Fruit fly (Drosophila melanogaster) whole organism, embryonic: ENCODE results near the gene ssp3.

ENCODE experiments used
- ATbp ChIP-seq: fragments of 200-800 bp; sonication (Bioruptor generic); optimal IDR thresholded peaks from 2 replicates; lab custom pipeline; 2017; ENCODE audit warnings: missing biosample characterization, mild to moderate bottlenecking, missing genetic modification characterization, missing genetic modification reagents
- Abd-B ChIP-seq: fragments of 200-800 bp; sonication (Bioruptor generic); optimal IDR thresholded peaks from 2 replicates; lab custom pipeline; 2018; ENCODE audit warnings: missing biosample characterization, mild to moderate bottlenecking, missing genetic modification characterization, moderate library complexity
- Asciz ChIP-seq: fragments of 200-800 bp; sonication (Bioruptor generic); optimal IDR thresholded peaks from 2 replicates; lab custom pipeline; 2017; ENCODE audit warnings: missing biosample characterization, mild to moderate bottlenecking, missing genetic modification characterization, missing genetic modification reagents
- Atf3 ChIP-seq: fragments of 200-800 bp; sonication (Bioruptor generic); optimal IDR thresholded peaks from 3 replicates; lab custom pipeline; 2016; ENCODE audit warnings: missing biosample characterization, missing genetic modification characterization
- Awh ChIP-seq: fragments of 200-800 bp; sonication (Bioruptor generic); IDR thresholded peaks from 2 replicates; pipeline ENCODE4, ENCODE4 v1.3.6; 2022; ENCODE audit warnings: missing biosample characterization, missing genetic modification characterization
- B-H2 ChIP-seq: fragments of 200-800 bp; sonication (Bioruptor generic); optimal IDR thresholded peaks from 2 replicates; lab custom pipeline; 2018; ENCODE audit warnings: missing biosample characterization, mild to moderate bottlenecking, missing genetic modification characterization
- Blimp-1 ChIP-seq: fragments of 200-800 bp; sonication (Bioruptor generic); optimal IDR thresholded peaks from 3 replicates; lab custom pipeline; 2018; ENCODE audit warnings: missing biosample characterization, missing genetic modification characterization, mild to moderate bottlenecking, moderate library complexity, missing genetic modification reagents
- CG10209 ChIP-seq: fragments of 200-800 bp; sonication (Bioruptor generic); optimal IDR thresholded peaks from 3 replicates; lab custom pipeline; 2017; ENCODE audit warnings: missing biosample characterization, mild to moderate bottlenecking, missing genetic modification characterization, missing genetic modification reagents
- CG10959 ChIP-seq: fragments of 200-800 bp; sonication (Bioruptor generic); IDR thresholded peaks from 2 replicates; pipeline ENCODE4 v1.3.6; 2022; ENCODE audit warnings: missing biosample characterization, missing genetic modification characterization
- CG12236 ChIP-seq: fragments of 200-800 bp; sonication (Bioruptor generic); optimal IDR thresholded peaks from 2 replicates; lab custom pipeline; 2016; ENCODE audit warnings: missing biosample characterization, missing genetic modification characterization
- CG14860 ChIP-seq: fragments of 200-800 bp; sonication (Bioruptor generic); IDR thresholded peaks from 3 replicates; pipeline ENCODE4 v1.3.6; 2022; ENCODE audit warnings: missing biosample characterization, missing genetic modification characterization; ENCODE audit not compliant: partially characterized antibody
- CG17612 ChIP-seq: fragments of 200-800 bp; sonication (Bioruptor generic); IDR thresholded peaks from 2 replicates; pipeline ENCODE4 v1.3.6; 2022; ENCODE audit warnings: missing biosample characterization, missing genetic modification characterization
- CG18764 ChIP-seq: fragments of 200-800 bp; sonication (Bioruptor generic); optimal IDR thresholded peaks from 3 replicates; lab custom pipeline; 2016; ENCODE audit warnings: missing biosample characterization, missing genetic modification characterization
- CG2116 ChIP-seq: fragments of 200-800 bp; sonication (Bioruptor generic); optimal IDR thresholded peaks from 3 replicates; lab custom pipeline; 2018; ENCODE audit warnings: missing biosample characterization, mild to moderate bottlenecking, missing genetic modification characterization
- CG33213 ChIP-seq: fragments of 200-800 bp; sonication (Bioruptor generic); optimal IDR thresholded peaks from 3 replicates; lab custom pipeline; 2016; ENCODE audit warnings: missing biosample characterization, missing genetic modification characterization
- CG34422 ChIP-seq: fragments of 200-800 bp; sonication (Bioruptor generic); IDR thresholded peaks from 3 replicates; pipeline ENCODE4 v1.3.6; 2022; ENCODE audit warnings: missing biosample characterization, missing genetic modification characterization
- CG5953 ChIP-seq: fragments of 200-800 bp; sonication (Bioruptor generic); IDR thresholded peaks from 2 replicates; pipeline ENCODE4 v1.3.6; 2022; ENCODE audit warnings: missing biosample characterization, missing genetic modification characterization
- CG6254 ChIP-seq: fragments of 200-800 bp; sonication (Bioruptor generic); optimal IDR thresholded peaks from 3 replicates; lab custom pipeline; 2017; ENCODE audit warnings: mild to moderate bottlenecking, missing biosample characterization, missing genetic modification reagents, missing genetic modification characterization
- CG6654 ChIP-seq: fragments of 200-800 bp; sonication (Bioruptor generic); optimal IDR thresholded peaks from 2 replicates; lab custom pipeline; 2017; ENCODE audit warnings: missing biosample characterization, mild to moderate bottlenecking, missing genetic modification characterization
- CG8765 ChIP-seq: fragments of 200-800 bp; sonication (Bioruptor generic); IDR thresholded peaks from 2 replicates; pipeline ENCODE4 v1.3.6; 2022; ENCODE audit warnings: missing biosample characterization, missing genetic modification characterization
- CG8924 ChIP-seq: fragments of 200-800 bp; optimal IDR thresholded peaks from 3 replicates; lab custom pipeline; 2019; ENCODE audit warnings: missing biosample characterization, mild to moderate bottlenecking, missing genetic modification characterization, moderate library complexity
- CG9932 ChIP-seq: fragments of 200-800 bp; sonication (Bioruptor generic); IDR thresholded peaks from 2 replicates; pipeline ENCODE4 v1.3.6; 2022; ENCODE audit warnings: missing biosample characterization, missing genetic modification characterization
- D19B ChIP-seq: fragments of 200-800 bp; sonication (Bioruptor generic); optimal IDR thresholded peaks from 2 replicates; lab custom pipeline; 2017; ENCODE audit warnings: missing biosample characterization, mild to moderate bottlenecking, missing genetic modification characterization
- Dad ChIP-seq: fragments of 200-800 bp; sonication (Bioruptor generic); optimal IDR thresholded peaks from 3 replicates; lab custom pipeline; 2016; ENCODE audit warnings: missing biosample characterization, missing genetic modification characterization
- Deaf1 ChIP-seq: fragments of 200-800 bp; optimal IDR thresholded peaks from 3 replicates; lab custom pipeline; 2019; ENCODE audit warnings: missing biosample characterization, mild to moderate bottlenecking, missing genetic modification characterization, moderate library complexity
- Drgx ChIP-seq: fragments of 200-800 bp; sonication (Bioruptor generic); IDR thresholded peaks from 2 replicates; pipeline ENCODE4 v1.3.6; 2022; ENCODE audit warnings: missing biosample characterization, missing genetic modification characterization
- E2f2 ChIP-seq: fragments of 200-800 bp; sonication (Bioruptor generic); IDR thresholded peaks from 2 replicates; pipeline ENCODE4 v1.3.6; 2022; ENCODE audit warnings: missing biosample characterization, missing genetic modification characterization
- Ets65A ChIP-seq: fragments of 200-800 bp; sonication (Bioruptor generic); peaks from one replicate; lab custom pipeline; 2016; ENCODE audit warnings: missing biosample characterization, missing genetic modification characterization
- Fer2 ChIP-seq: fragments of 200-800 bp; sonication (Bioruptor generic); optimal IDR thresholded peaks from 2 replicates; lab custom pipeline; 2018; ENCODE audit warnings: missing biosample characterization, mild to moderate bottlenecking, missing genetic modification characterization, moderate library complexity
- Hand ChIP-seq: fragments of 200-800 bp; sonication (Bioruptor generic); optimal IDR thresholded peaks from 2 replicates; lab custom pipeline; 2017; ENCODE audit warnings: mild to moderate bottlenecking, missing biosample characterization, missing genetic modification reagents, missing genetic modification characterization
- Hr39 ChIP-seq: fragments of >200 bp; optimal IDR thresholded peaks from 2 replicates; lab custom pipeline; 2017
- Hsf ChIP-seq: fragments of 200-800 bp; sonication (Bioruptor generic); optimal IDR thresholded peaks from 3 replicates; lab custom pipeline; 2016; ENCODE audit warnings: missing biosample characterization, missing genetic modification characterization
- MTF-1 ChIP-seq: fragments of 200-800 bp; sonication (Bioruptor generic); optimal IDR thresholded peaks from 2 replicates; lab custom pipeline; 2018; ENCODE audit warnings: missing biosample characterization, mild to moderate bottlenecking, missing genetic modification characterization, borderline replicate concordance
- Max ChIP-seq: fragments of 200-800 bp; sonication (Bioruptor generic); optimal IDR thresholded peaks from 2 replicates; lab custom pipeline; 2016; ENCODE audit warnings: missing biosample characterization, mild to moderate bottlenecking, missing genetic modification characterization
- ab ChIP-seq: fragments of 200-800 bp; sonication (Bioruptor generic); optimal IDR thresholded peaks from 2 replicates; lab custom pipeline; 2016; ENCODE audit warnings: missing biosample characterization, missing genetic modification characterization
- bsh ChIP-seq, 2 experiments: fragments of 200-800 bp; sonication (Bioruptor generic); optimal IDR thresholded peaks; 2 replicates each; lab custom pipeline; 2017 to 2018; ENCODE audit warnings: mild to moderate bottlenecking in 2 of 2, missing biosample characterization in 2 of 2, missing genetic modification characterization in 2 of 2, moderate library complexity in 1 of 2
- btn ChIP-seq: fragments of 200-800 bp; sonication (Bioruptor generic); optimal IDR thresholded peaks from 2 replicates; lab custom pipeline; 2016; ENCODE audit warnings: missing biosample characterization, missing genetic modification characterization
- chif ChIP-seq, 2 experiments: fragments of 200-800 bp; sonication (Bioruptor generic); optimal IDR thresholded peaks; 3 replicates each; lab custom pipeline; 2016; ENCODE audit warnings: missing biosample characterization in 2 of 2, missing genetic modification characterization in 2 of 2
- crp ChIP-seq, 2 experiments: fragments of 200-800 bp; sonication (Bioruptor generic); optimal IDR thresholded peaks; 2 replicates in 1 of 2; 3 replicates in 1 of 2; lab custom pipeline; 2017; ENCODE audit warnings: missing biosample characterization in 2 of 2, missing genetic modification characterization in 2 of 2, mild to moderate bottlenecking in 1 of 2, moderate library complexity in 1 of 2
- fd3F ChIP-seq: fragments of 200-800 bp; sonication (Bioruptor generic); optimal IDR thresholded peaks from 2 replicates; lab custom pipeline; 2018; ENCODE audit warnings: missing biosample characterization, mild to moderate bottlenecking, missing genetic modification characterization, moderate library complexity
- fd64A ChIP-seq: fragments of 200-800 bp; sonication (Bioruptor generic); optimal IDR thresholded peaks from 3 replicates; lab custom pipeline; 2018; ENCODE audit warnings: missing biosample characterization, mild to moderate bottlenecking, missing genetic modification characterization
- gcm ChIP-seq: fragments of 200-800 bp; sonication (Bioruptor generic); optimal IDR thresholded peaks from 2 replicates; lab custom pipeline; 2019; ENCODE audit warnings: missing biosample characterization, mild to moderate bottlenecking, missing genetic modification characterization, moderate library complexity
- gem ChIP-seq: fragments of 200-800 bp; sonication (Bioruptor generic); optimal IDR thresholded peaks from 2 replicates; lab custom pipeline; 2019; ENCODE audit warnings: missing biosample characterization, mild to moderate bottlenecking, missing genetic modification characterization, moderate library complexity
- gfzf ChIP-seq: fragments of 200-800 bp; sonication (Bioruptor generic); optimal IDR thresholded peaks from 2 replicates; lab custom pipeline; 2016; ENCODE audit warnings: missing biosample characterization, mild to moderate bottlenecking, missing genetic modification characterization, moderate library complexity
- ham ChIP-seq: fragments of 200-800 bp; sonication (Bioruptor generic); IDR thresholded peaks from 2 replicates; pipeline ENCODE4 v1.3.6; 2022; ENCODE audit warnings: missing biosample characterization, missing genetic modification characterization
- mam ChIP-seq: fragments of 200-800 bp; sonication (Bioruptor generic); optimal IDR thresholded peaks from 3 replicates; lab custom pipeline; 2016; ENCODE audit warnings: missing biosample characterization, missing genetic modification characterization
- mirr ChIP-seq: fragments of 200-800 bp; sonication (Bioruptor generic); optimal IDR thresholded peaks from 3 replicates; lab custom pipeline; 2018; ENCODE audit warnings: missing biosample characterization, mild to moderate bottlenecking, missing genetic modification characterization
- slp2 ChIP-seq: fragments of 200-800 bp; sonication (Bioruptor generic); optimal IDR thresholded peaks from 2 replicates; lab custom pipeline; 2016; ENCODE audit warnings: missing biosample characterization, missing genetic modification characterization
- stc ChIP-seq: fragments of 200-800 bp; sonication (Bioruptor generic); IDR thresholded peaks from 2 replicates; pipeline ENCODE4 v1.3.6; 2022; ENCODE audit warnings: missing biosample characterization, missing genetic modification characterization
- wdn ChIP-seq: fragments of 200-800 bp; sonication (Bioruptor generic); IDR thresholded peaks from 2 replicates; pipeline ENCODE4 v1.3.6; 2022; ENCODE audit warnings: missing biosample characterization, missing genetic modification characterization
- wek ChIP-seq: fragments of 200-800 bp; sonication (Bioruptor generic); optimal IDR thresholded peaks from 3 replicates; lab custom pipeline; 2018; ENCODE audit warnings: missing biosample characterization, mild to moderate bottlenecking, missing genetic modification characterization, moderate library complexity

ssp3 gene

DNA sequence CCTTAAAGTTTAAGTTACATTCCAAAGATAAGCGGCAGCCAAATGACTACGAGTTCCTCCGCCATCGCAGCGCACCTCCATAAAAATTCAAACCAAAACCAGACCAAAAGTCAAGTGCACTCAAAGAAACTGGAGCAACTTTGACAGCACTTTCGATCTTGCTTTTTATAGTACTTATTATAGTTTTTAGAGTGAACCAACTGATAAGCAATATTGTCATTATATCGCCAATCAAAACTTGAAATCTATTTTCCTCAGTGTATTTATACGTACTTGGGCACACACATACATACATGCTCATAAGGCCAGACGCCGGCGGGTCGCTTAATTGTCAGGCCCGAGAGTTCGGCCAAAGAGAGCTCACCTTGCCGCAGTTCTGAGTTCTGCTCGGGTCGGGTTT is 53.7 kb downstream of the ssp3 start (continued):
- TF ChIP-seq Awh (GFP tag; lab: Robert Waterston, UW) (peak; percentile 47; the same call in 1 of the 2 replicates), Drgx (GFP tag; lab: Robert Waterston, UW) (no peak), crp (GFP tag; optimal IDR thresholded peaks at IDR 0.05; lab: Kevin White, UChicago) (peak in 1 of 2 experiments; percentile 13), Atf3 (GFP tag; lab: Kevin White, UChicago) (peak; percentile 66), gfzf (GFP tag; lab: Kevin White, UChicago) (no peak), fd3F (GFP tag; lab: Kevin White, UChicago) (no peak), Asciz (peak; percentile 57), ham (GFP tag; lab: Robert Waterston, UW) (no peak), slp2 (GFP tag; lab: Kevin White, UChicago) (peak; percentile 67), CG17612 (GFP tag; lab: Robert Waterston, UW) (peak; percentile 7; the same call in 1 of the 2 replicates), Abd-B (GFP tag; lab: Kevin White, UChicago) (peak; percentile 85), CG12236 (peak; percentile 39), CG10209 (GFP tag; lab: Kevin White, UChicago) (peak; percentile 72), CG10959 (GFP tag; lab: Robert Waterston, UW) (peak; percentile 92), fd64A (peak; percentile 49), bsh (GFP tag; optimal IDR thresholded peaks at IDR 0.05; lab: Kevin White, UChicago) (peak in 1 of 2 experiments; percentile 90), B-H2 (GFP tag; lab: Kevin White, UChicago) (no peak), gcm (GFP tag; lab: Kevin White, UChicago) (peak; percentile 66), CG6654 (GFP tag; lab: Kevin White, UChicago) (peak; percentile 43), Max (GFP tag; lab: Kevin White, UChicago) (peak; percentile 68), stc (GFP tag; lab: Robert Waterston, UW) (0 out of 2 replicates have a peak, but pooled peaks have one; percentile 33), mam (GFP tag; lab: Kevin White, UChicago) (peak; percentile 55), Fer2 (no peak), wdn (GFP tag; lab: Robert Waterston, UW) (no peak), wek (GFP tag; lab: Kevin White, UChicago) (peak; percentile 19), CG8924 (tag; lab: Kevin White, UChicago) (peak; percentile 84), ab (GFP tag; lab: Kevin White, UChicago) (peak; percentile 47), D19B (GFP tag; lab: Kevin White, UChicago) (no peak), CG6254 (peak; percentile 79), Ets65A (peak; percentile 96), Blimp-1 (GFP tag; lab: Kevin White, UChicago) (peak; percentile 77), ATbp (GFP tag; lab: Kevin White, UChicago) (peak; percentile 60), CG9932 (GFP tag; lab: Robert Waterston, UW) (no peak), Hand (GFP tag; lab: Kevin White, UChicago) (no peak), CG2116 (peak; percentile 29), Deaf1 (tag; lab: Kevin White, UChicago) (peak; percentile 19), btn (GFP tag; lab: Kevin White, UChicago) (peak; percentile 68), MTF-1 (GFP tag; lab: Kevin White, UChicago) (peak; percentile 70), CG33213 (GFP tag; lab: Kevin White, UChicago) (peak; percentile 62), Dad (peak; percentile 65), CG5953 (GFP tag; lab: Robert Waterston, UW) (peak; percentile 22; the same call in 1 of the 2 replicates), gem (peak; percentile 88), CG34422 (GFP tag; lab: Robert Waterston, UW) (peak; percentile 71; the same call in 2 of the 3 replicates), Hr39 (lab: Kevin White, UChicago) (no peak), chif (GFP tag; optimal IDR thresholded peaks at IDR 0.05; lab: Kevin White, UChicago) (peak; percentile 82 to 90), CG18764 (GFP tag; lab: Kevin White, UChicago) (peak; percentile 59), CG14860 (GFP tag; lab: Robert Waterston, UW) (no peak), Hsf (GFP tag; lab: Kevin White, UChicago) (peak; percentile 84), E2f2 (GFP tag; lab: Robert Waterston, UW) (peak; percentile 44), CG8765 (peak; percentile 90), mirr (no peak)
